Fruit fly (Drosophila melanogaster) ovary, adult (tissue): ENCODE measurements around the gene Gr68a.
A peak's percentile ranks its signal among the peaks of the same experiment; 100 is the strongest.

Source experiments
- CG17801 ChIP-seq: fragments of 200-800 bp; optimal IDR thresholded peaks from 2 replicates; lab custom pipeline; 2019; ENCODE audit warnings: missing biosample characterization, mild to moderate bottlenecking, missing genetic modification characterization, moderate library complexity; ENCODE audit not compliant: partially characterized antibody

Gr68a gene

dm6 chr3L:11721498-11721946, 29.6 kb upstream of the Gr68a start:
- peak; percentile 18 for TF ChIP-seq CG17801

- TF ChIP-seq CG17801: no peak
Observed at dm6 chr3L:11728147-11728546, 23.0 kb upstream of the Gr68a start, which contains the start of gene sunn. sunn (plus strand) TSS chr3L:11728348.

dm6 chr3L:11731841-11732240, 19.3 kb upstream of the Gr68a start, which contains the start of gene CG32087:
CG32087 (plus strand) TSS chr3L:11732141.
- no peak for TF ChIP-seq CG17801

dm6 chr3L:11764930-11765329, 13.8 kb downstream of the Gr68a start:
- TF ChIP-seq CG17801: no peak

- TF ChIP-seq CG17801: no peak
Observed at dm6 chr3L:11765695-11766232, 14.7 kb downstream of the Gr68a start, which contains the start of gene loaf. loaf (minus strand) TSS chr3L:11766182.

dm6 chr3L:11766563-11766962, 15.5 kb downstream of the Gr68a start:
- no peak for TF ChIP-seq CG17801

- TF ChIP-seq CG17801: no peak
Observed at dm6 chr3L:11772057-11772456, 21.0 kb downstream of the Gr68a start, which contains the start of gene Muc68D. Muc68D (minus strand) TSS chr3L:11772157.

- TF ChIP-seq CG17801: no peak
Observed at dm6 chr3L:11772608-11773017, 21.5 kb downstream of the Gr68a start.

dm6 chr3L:11773796-11774195, 22.7 kb downstream of the Gr68a start:
- no peak for TF ChIP-seq CG17801

dm6 chr3L:11774401-11774800, 23.3 kb downstream of the Gr68a start, which contains the start of gene Tim13:
Tim13 (minus strand) TSS chr3L:11774501.
- no peak for TF ChIP-seq CG17801

dm6 chr3L:11776731-11777130, 25.6 kb downstream of the Gr68a start, which contains the start of gene CG14131:
CG14131 (plus strand) TSS chr3L:11777073.
- no peak for TF ChIP-seq CG17801

dm6 chr3L:11777348-11777958, 26.3 kb downstream of the Gr68a start:
- TF ChIP-seq CG17801: peak; percentile 23

dm6 chr3L:11785291-11785690, 34.2 kb downstream of the Gr68a start:
- TF ChIP-seq CG17801: no peak

- TF ChIP-seq CG17801: no peak
Observed at dm6 chr3L:11788195-11788594, 37.1 kb downstream of the Gr68a start.

- TF ChIP-seq CG17801: no peak
Observed at dm6 chr3L:11788936-11789352, 37.8 kb downstream of the Gr68a start.

dm6 chr3L:11789773-11790172, 38.7 kb downstream of the Gr68a start, which contains the start of gene Pi3K68D:
Pi3K68D (minus strand) TSS chr3L:11790013.
- peak; percentile 21 for TF ChIP-seq CG17801

- no peak for TF ChIP-seq CG17801
Observed at dm6 chr3L:11793233-11793800, 42.2 kb downstream of the Gr68a start, which contains the start of the genes twy and CG10907. twy (minus strand) TSS chr3L:11793283. CG10907 (plus strand) TSS chr3L:11793514.
